Fruit fly (Drosophila melanogaster): ENCODE results near the gene CG14820.

The CG14820 gene

DNA sequence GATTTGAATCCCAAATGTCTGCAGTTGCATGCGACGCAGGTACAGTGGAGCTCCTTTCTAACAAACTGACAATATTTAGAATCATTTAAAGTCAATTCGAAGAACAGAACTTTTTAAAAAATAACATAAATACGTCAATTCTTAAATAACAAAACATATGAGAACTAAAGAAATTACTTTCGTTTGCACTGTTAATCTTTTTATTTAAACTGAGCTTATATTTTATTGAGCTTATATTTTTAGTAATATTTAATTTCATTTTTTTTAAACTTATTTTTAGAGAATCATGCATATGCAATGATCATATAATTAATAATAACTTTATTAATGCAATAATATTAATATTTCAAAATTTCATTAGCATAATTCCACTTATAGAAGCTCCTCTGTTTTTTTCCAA, 47.8 kb downstream of the CG14820 start:
- TF ChIP-seq Rel (GFP tag; optimal IDR thresholded peaks at IDR 0.05), result no peak
- TF ChIP-seq Rel (tag; optimal IDR thresholded peaks at IDR 0.05), result no peak
- no peak for TF ChIP-seq Abd-B (GFP tag; optimal IDR thresholded peaks at IDR 0.05)
- no peak for TF ChIP-seq N (GFP tag; optimal IDR thresholded peaks at IDR 0.05)
- TF ChIP-seq ey (GFP tag; optimal IDR thresholded peaks at IDR 0.05), result no peak
- no peak for TF ChIP-seq Dfd (GFP tag; optimal IDR thresholded peaks at IDR 0.05)
- no peak for TF ChIP-seq usp (GFP tag; optimal IDR thresholded peaks at IDR 0.05)
- TF ChIP-seq lola (GFP tag; optimal IDR thresholded peaks at IDR 0.05), result no peak
- no peak for TF ChIP-seq Hnf4 (GFP tag; optimal IDR thresholded peaks at IDR 0.05)
- no peak for TF ChIP-seq h (GFP tag; optimal IDR thresholded peaks at IDR 0.05)
- TF ChIP-seq pan (optimal IDR thresholded peaks at IDR 0.05), result no peak
- no peak for TF ChIP-seq Myc (optimal IDR thresholded peaks at IDR 0.05)
- TF ChIP-seq Vsx2 (GFP tag; optimal IDR thresholded peaks at IDR 0.05; ENCODE audit: partially characterized antibody), result no peak
- TF ChIP-seq Jra (GFP tag; optimal IDR thresholded peaks at IDR 0.05), result no peak
- TF ChIP-seq fru (GFP tag; optimal IDR thresholded peaks at IDR 0.05), result no peak

DNA sequence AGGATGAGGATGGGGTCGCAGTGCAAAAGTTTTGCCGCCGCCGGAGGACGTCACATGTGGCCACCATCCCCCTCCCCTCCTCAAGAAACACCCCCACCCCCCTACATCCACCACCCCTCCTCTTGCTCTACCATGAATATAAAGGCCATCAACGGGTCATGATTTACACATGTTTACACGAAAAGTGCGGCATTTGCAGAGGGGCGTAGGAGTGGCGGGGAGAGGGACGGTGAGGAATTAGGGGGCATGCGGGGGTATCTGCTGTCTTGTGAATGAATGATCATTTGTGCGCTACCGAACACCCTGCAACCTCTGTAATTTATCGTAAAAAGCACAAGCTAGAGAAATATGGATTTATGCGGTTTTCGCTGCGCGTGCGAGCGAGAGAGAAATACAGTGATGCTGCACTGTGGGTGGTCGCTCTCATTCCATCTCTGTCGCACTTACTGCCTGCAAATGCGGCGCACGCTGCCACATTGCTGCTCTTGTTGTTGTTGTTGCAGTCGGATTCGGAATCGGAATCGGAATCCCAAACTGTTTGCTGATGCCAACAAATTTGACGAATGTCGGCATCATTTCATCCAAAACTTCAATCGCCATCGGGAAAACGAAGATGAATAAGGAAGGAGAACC, 48.5 kb downstream of the CG14820 start:
- TF ChIP-seq Hr83 (GFP tag; optimal IDR thresholded peaks at IDR 0.05; ENCODE audit: poor library complexity, severe bottlenecking), result no peak
- TF ChIP-seq dsf (GFP tag; optimal IDR thresholded peaks at IDR 0.05; ENCODE audit: borderline replicate concordance), result no peak
- TF ChIP-seq h (GFP tag; optimal IDR thresholded peaks at IDR 0.05), result no peak
- no peak for TF ChIP-seq GATAd (GFP tag; optimal IDR thresholded peaks at IDR 0.05)
- TF ChIP-seq Jra (GFP tag; optimal IDR thresholded peaks at IDR 0.05), result no peak
- no peak for TF ChIP-seq HLH106 (tag; optimal IDR thresholded peaks at IDR 0.05)
- TF ChIP-seq jim (GFP tag; optimal IDR thresholded peaks at IDR 0.05), result no peak
- no peak for TF ChIP-seq rgr (GFP tag; optimal IDR thresholded peaks at IDR 0.05)
- no peak for TF ChIP-seq OdsH (GFP tag; optimal IDR thresholded peaks at IDR 0.05)
- no peak for TF ChIP-seq sage (GFP tag; optimal IDR thresholded peaks at IDR 0.05)
- no peak for TF ChIP-seq Hnf4 (GFP tag; optimal IDR thresholded peaks at IDR 0.05)
- TF ChIP-seq Vsx2 (GFP tag; optimal IDR thresholded peaks at IDR 0.05; ENCODE audit: partially characterized antibody), result no peak
- TF ChIP-seq Rel (GFP tag; optimal IDR thresholded peaks at IDR 0.05), result no peak
- TF ChIP-seq Rel (tag; optimal IDR thresholded peaks at IDR 0.05), result no peak
- no peak for TF ChIP-seq br (GFP tag; optimal IDR thresholded peaks at IDR 0.05)
- TF ChIP-seq fru (GFP tag; optimal IDR thresholded peaks at IDR 0.05), result no peak

DNA sequence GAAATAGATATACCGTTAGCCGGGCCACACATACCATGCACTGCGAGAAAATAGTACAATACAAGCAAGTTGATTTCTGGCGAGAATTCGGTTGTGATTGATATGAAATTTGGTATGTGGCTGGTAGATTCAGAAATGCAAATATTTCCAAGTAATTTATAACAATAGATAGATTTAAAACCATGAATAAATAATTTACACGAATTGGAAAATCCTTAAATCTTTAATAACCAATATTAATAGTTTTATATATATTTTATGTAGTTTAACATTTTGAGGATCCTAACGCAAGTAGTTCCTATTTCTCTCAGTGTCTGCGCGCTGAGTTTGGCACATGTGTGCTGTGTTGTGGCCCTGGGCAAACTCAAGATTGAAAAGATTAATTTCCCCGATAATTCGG, 49.1 kb downstream of the CG14820 start:
- TF ChIP-seq sv (GFP tag; optimal IDR thresholded peaks at IDR 0.05) (peak; percentile 50), lola (GFP tag; optimal IDR thresholded peaks at IDR 0.05) (no peak), Mio (GFP tag; optimal IDR thresholded peaks at IDR 0.05) (no peak), foxo (GFP tag; optimal IDR thresholded peaks at IDR 0.05) (no peak), rgr (GFP tag; optimal IDR thresholded peaks at IDR 0.05) (no peak), psq (GFP tag; optimal IDR thresholded peaks at IDR 0.05) (no peak), Hr83 (GFP tag; optimal IDR thresholded peaks at IDR 0.05; ENCODE audit: poor library complexity, severe bottlenecking) (no peak), ey (GFP tag; optimal IDR thresholded peaks at IDR 0.05) (no peak)

Data from whole organism, wandering third instar larva.